Worm (Caenorhabditis elegans) whole organism, mixed stage, embryonic: Measurements from ENCODE around the gene msp-56.

ENCODE experiments used
- M03D4.4 ChIP-seq: sonication (generic microtip); optimal IDR thresholded peaks from 2 replicates; lab custom pipeline; 2017; ENCODE audit warnings: mild to moderate bottlenecking, missing genetic modification characterization, missing compliant biosample characterization
- bed-3 ChIP-seq: fragments of 200-800 bp; sonication (Bioruptor generic); optimal IDR thresholded peaks from 3 replicates; lab custom pipeline; 2018; ENCODE audit warnings: mild to moderate bottlenecking, missing genetic modification characterization, moderate library complexity, missing compliant biosample characterization
- blmp-1 ChIP-seq: fragments of 150-350 bp; optimal IDR thresholded peaks from 2 replicates; lab custom pipeline; 2014; ENCODE audit warnings: missing biosample characterization, missing genetic modification characterization
- ceh-39 ChIP-seq: fragments of 150-350 bp; optimal IDR thresholded peaks from 2 replicates; lab custom pipeline; 2014; ENCODE audit warnings: missing biosample characterization, missing genetic modification characterization
- ceh-43 ChIP-seq: fragments of 200-800 bp; sonication (Bioruptor generic); optimal IDR thresholded peaks from 2 replicates; lab custom pipeline; 2018; ENCODE audit warnings: mild to moderate bottlenecking, missing genetic modification characterization, moderate library complexity, missing compliant biosample characterization
- ceh-83 ChIP-seq: fragments of 200-800 bp; sonication (Bioruptor generic); optimal IDR thresholded peaks from 2 replicates; lab custom pipeline; 2018; ENCODE audit warnings: mild to moderate bottlenecking, missing genetic modification characterization, missing compliant biosample characterization
- ces-1 ChIP-seq: fragments of 150-350 bp; optimal IDR thresholded peaks from 2 replicates; lab custom pipeline; 2014; ENCODE audit warnings: missing biosample characterization, missing genetic modification reagents, missing genetic modification characterization
- cnd-1 ChIP-seq: fragments of 200-800 bp; sonication (Bioruptor generic); optimal IDR thresholded peaks from 2 replicates; lab custom pipeline; 2018; ENCODE audit warnings: mild to moderate bottlenecking, missing genetic modification characterization, missing compliant biosample characterization
- elt-1 ChIP-seq: sonication (generic microtip); optimal IDR thresholded peaks from 2 replicates; lab custom pipeline; 2017; ENCODE audit warnings: missing genetic modification characterization, mild to moderate bottlenecking, missing compliant biosample characterization, antibody characterized with exemption, moderate library complexity, borderline replicate concordance; ENCODE audit not compliant: insufficient read depth
- flh-1 ChIP-seq: fragments of 200-800 bp; sonication (Bioruptor generic); optimal IDR thresholded peaks from 2 replicates; lab custom pipeline; 2018; ENCODE audit warnings: mild to moderate bottlenecking, missing genetic modification characterization, moderate library complexity, missing compliant biosample characterization
- lin-13 ChIP-seq: fragments of 150-350 bp; optimal IDR thresholded peaks from 2 replicates; lab custom pipeline; 2014; ENCODE audit warnings: missing biosample characterization, missing genetic modification characterization
- lin-32 ChIP-seq: fragments of 200-800 bp; sonication (Bioruptor generic); optimal IDR thresholded peaks from 2 replicates; lab custom pipeline; 2018; ENCODE audit warnings: mild to moderate bottlenecking, missing genetic modification characterization, missing compliant biosample characterization
- lsy-2 ChIP-seq: fragments of 150-350 bp; optimal IDR thresholded peaks from 2 replicates; lab custom pipeline; 2014; ENCODE audit warnings: missing biosample characterization, missing genetic modification characterization
- mep-1 ChIP-seq: fragments of 150-350 bp; optimal IDR thresholded peaks from 2 replicates; lab custom pipeline; 2017; ENCODE audit warnings: missing biosample characterization, missing genetic modification reagents, missing genetic modification characterization, inconsistent platforms
- nhr-12 ChIP-seq: fragments of 150-350 bp; optimal IDR thresholded peaks from 2 replicates; lab custom pipeline; 2014; ENCODE audit warnings: missing biosample characterization, missing genetic modification characterization
- nhr-2 ChIP-seq: fragments of 150-350 bp; optimal IDR thresholded peaks from 2 replicates; lab custom pipeline; 2014; ENCODE audit warnings: missing biosample characterization, missing genetic modification characterization
- nhr-237 ChIP-seq: fragments of 150-350 bp; optimal IDR thresholded peaks from 2 replicates; lab custom pipeline; 2014; ENCODE audit warnings: missing biosample characterization, missing genetic modification characterization
- nhr-28 ChIP-seq: fragments of 150-350 bp; optimal IDR thresholded peaks from 2 replicates; lab custom pipeline; 2014; ENCODE audit warnings: missing biosample characterization, missing genetic modification characterization
- nhr-76 ChIP-seq: sonication (generic microtip); optimal IDR thresholded peaks from 2 replicates; lab custom pipeline; 2017; ENCODE audit warnings: missing biosample characterization, missing genetic modification characterization
- pha-4 ChIP-seq: fragments of 150-350 bp; optimal IDR thresholded peaks from 2 replicates; lab custom pipeline; 2018; ENCODE audit warnings: missing biosample characterization, missing genetic modification reagents, missing genetic modification characterization
- sem-2 ChIP-seq: fragments of 200-800 bp; sonication (Bioruptor generic); optimal IDR thresholded peaks from 2 replicates; lab custom pipeline; 2018; ENCODE audit warnings: mild to moderate bottlenecking, missing genetic modification characterization, missing compliant biosample characterization
- snpc-4 ChIP-seq: fragments of 150-350 bp; optimal IDR thresholded peaks from 2 replicates; lab custom pipeline; 2014; ENCODE audit warnings: missing biosample characterization, missing genetic modification characterization
- sptf-1 ChIP-seq: sonication (generic microtip); optimal IDR thresholded peaks from 2 replicates; lab custom pipeline; 2017; ENCODE audit warnings: mild to moderate bottlenecking, missing genetic modification characterization, moderate library complexity, missing compliant biosample characterization
- tbx-8 ChIP-seq: fragments of 200-800 bp; sonication (Bioruptor generic); optimal IDR thresholded peaks from 2 replicates; lab custom pipeline; 2018; ENCODE audit warnings: mild to moderate bottlenecking, missing genetic modification characterization, moderate library complexity, missing compliant biosample characterization
- unc-120 ChIP-seq: sonication (generic microtip); optimal IDR thresholded peaks from 2 replicates; lab custom pipeline; 2017; ENCODE audit warnings: missing genetic modification characterization, missing compliant biosample characterization; ENCODE audit not compliant: poor library complexity, severe bottlenecking
- unc-39 ChIP-seq: fragments of 150-350 bp; optimal IDR thresholded peaks from 2 replicates; lab custom pipeline; 2014; ENCODE audit warnings: missing biosample characterization, missing genetic modification characterization
- unc-62 ChIP-seq: fragments of 150-350 bp; optimal IDR thresholded peaks from 2 replicates; lab custom pipeline; 2014; ENCODE audit warnings: missing biosample characterization, missing genetic modification reagents, missing genetic modification characterization
- zip-8 ChIP-seq: fragments of 150-350 bp; optimal IDR thresholded peaks from 2 replicates; lab custom pipeline; 2014; ENCODE audit warnings: missing biosample characterization, missing genetic modification characterization
- ztf-11 ChIP-seq: fragments of 150-350 bp; optimal IDR thresholded peaks from 2 replicates; lab custom pipeline; 2014; ENCODE audit warnings: missing biosample characterization, missing genetic modification characterization

msp-56 gene

ce11 chrIV:9802711-9803110, 38.6 kb upstream of the msp-56 start, which contains the start of gene fat-3:
Gene fat-3, plus strand, starts transcription at chrIV:9803023.
- TF ChIP-seq lsy-2 (tag; lab: Kevin White, UChicago) (no peak), nhr-237 (tag; lab: Kevin White, UChicago) (no peak), unc-62 (GFP tag; lab: Kevin White, UChicago) (no peak), sptf-1 (tag; lab: Kevin White, UChicago) (no peak), ceh-43 (GFP tag; lab: Kevin White, UChicago) (no peak), pha-4 (no peak), ztf-11 (tag; lab: Kevin White, UChicago) (no peak), sem-2 (GFP tag; lab: Kevin White, UChicago) (no peak), unc-39 (tag; lab: Kevin White, UChicago) (no peak), lin-13 (no peak), lin-32 (GFP tag; lab: Kevin White, UChicago) (no peak), elt-1 (tag; lab: Kevin White, UChicago) (no peak), bed-3 (no peak)

ce11 chrIV:9803544-9803943, 37.8 kb upstream of the msp-56 start:
- TF ChIP-seq ceh-39 (tag; lab: Kevin White, UChicago) (peak; percentile 53), mep-1 (tag; lab: Kevin White, UChicago) (no peak), sptf-1 (tag; lab: Kevin White, UChicago) (no peak), unc-120 (tag; lab: Kevin White, UChicago) (peak; percentile 52), ces-1 (GFP tag; lab: Kevin White, UChicago) (peak; percentile 66)

- no peak for TF ChIP-seq ztf-11 (tag; lab: Kevin White, UChicago)
- no peak for TF ChIP-seq M03D4.4 (tag; lab: Kevin White, UChicago)
- no peak for TF ChIP-seq cnd-1 (tag; lab: Kevin White, UChicago)
- no peak for TF ChIP-seq mep-1 (tag; lab: Kevin White, UChicago)
- no peak for TF ChIP-seq nhr-76
- no peak for TF ChIP-seq pha-4
- no peak for TF ChIP-seq zip-8 (tag; lab: Kevin White, UChicago)
- TF ChIP-seq elt-1 (tag; lab: Kevin White, UChicago) = no peak
- TF ChIP-seq snpc-4 (tag; lab: Kevin White, UChicago) = no peak
- TF ChIP-seq ceh-83 (GFP tag; lab: Kevin White, UChicago) = no peak
- TF ChIP-seq lin-13 = no peak
- no peak for TF ChIP-seq nhr-237 (tag; lab: Kevin White, UChicago)
- TF ChIP-seq blmp-1 (tag; lab: Kevin White, UChicago) = no peak
- no peak for TF ChIP-seq lin-32 (GFP tag; lab: Kevin White, UChicago)
- TF ChIP-seq lsy-2 (tag; lab: Kevin White, UChicago) = no peak
These were observed 30.7 kb upstream of the msp-56 start, which contains the start of gene dct-15 for ce11 chrIV:9810633-9811032. Gene dct-15, minus strand, starts transcription at chrIV:9810733.

DNA sequence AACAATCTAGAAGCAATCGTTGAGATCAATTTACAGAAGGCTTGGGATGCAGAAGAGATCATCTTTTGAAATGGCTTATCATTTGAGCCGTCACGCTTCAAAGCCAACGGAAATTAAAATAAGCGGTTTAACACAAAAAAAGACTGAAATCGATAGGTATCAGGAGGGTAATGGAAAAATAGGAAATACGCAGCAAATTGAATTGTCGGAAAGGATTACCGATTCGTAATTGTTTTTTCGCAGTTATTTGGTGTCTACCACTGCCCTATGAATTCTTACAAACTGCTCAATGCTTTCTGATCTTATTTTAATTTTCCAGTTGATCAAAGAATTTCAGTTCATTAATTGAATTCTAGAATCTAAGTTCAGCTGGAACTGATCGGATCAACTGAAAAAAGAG, 29.9 kb upstream of the msp-56 start:
- no peak for TF ChIP-seq nhr-12 (tag; lab: Kevin White, UChicago)
- no peak for TF ChIP-seq pha-4
- no peak for TF ChIP-seq tbx-8 (GFP tag; lab: Kevin White, UChicago)
- no peak for TF ChIP-seq bed-3
- no peak for TF ChIP-seq M03D4.4 (tag; lab: Kevin White, UChicago)
- no peak for TF ChIP-seq nhr-2
- TF ChIP-seq nhr-28 (tag; lab: Kevin White, UChicago) = no peak
- TF ChIP-seq nhr-237 (tag; lab: Kevin White, UChicago) = no peak
- no peak for TF ChIP-seq sem-2 (GFP tag; lab: Kevin White, UChicago)
- TF ChIP-seq unc-39 (tag; lab: Kevin White, UChicago) = no peak
- TF ChIP-seq sptf-1 (tag; lab: Kevin White, UChicago) = no peak
- TF ChIP-seq flh-1 = no peak
- TF ChIP-seq elt-1 (tag; lab: Kevin White, UChicago) = no peak

- TF ChIP-seq flh-1 = no peak
- no peak for TF ChIP-seq nhr-28 (tag; lab: Kevin White, UChicago)
- no peak for TF ChIP-seq ceh-83 (GFP tag; lab: Kevin White, UChicago)
- TF ChIP-seq unc-39 (tag; lab: Kevin White, UChicago) = no peak
- TF ChIP-seq sem-2 (GFP tag; lab: Kevin White, UChicago) = no peak
- no peak for TF ChIP-seq ceh-43 (GFP tag; lab: Kevin White, UChicago)
- no peak for TF ChIP-seq nhr-2
- TF ChIP-seq unc-120 (tag; lab: Kevin White, UChicago) = no peak
- no peak for TF ChIP-seq lin-13
- no peak for TF ChIP-seq mep-1 (tag; lab: Kevin White, UChicago)
- no peak for TF ChIP-seq unc-62 (GFP tag; lab: Kevin White, UChicago)
- no peak for TF ChIP-seq zip-8 (tag; lab: Kevin White, UChicago)
These were observed 25.9 kb upstream of the msp-56 start, which contains the start of gene egl-20 for ce11 chrIV:9815432-9815831. Gene egl-20, minus strand, starts transcription at chrIV:9815532.
